Fruit fly (Drosophila melanogaster): ENCODE measurements around the gene CG42371.

The CG42371 gene

DNA sequence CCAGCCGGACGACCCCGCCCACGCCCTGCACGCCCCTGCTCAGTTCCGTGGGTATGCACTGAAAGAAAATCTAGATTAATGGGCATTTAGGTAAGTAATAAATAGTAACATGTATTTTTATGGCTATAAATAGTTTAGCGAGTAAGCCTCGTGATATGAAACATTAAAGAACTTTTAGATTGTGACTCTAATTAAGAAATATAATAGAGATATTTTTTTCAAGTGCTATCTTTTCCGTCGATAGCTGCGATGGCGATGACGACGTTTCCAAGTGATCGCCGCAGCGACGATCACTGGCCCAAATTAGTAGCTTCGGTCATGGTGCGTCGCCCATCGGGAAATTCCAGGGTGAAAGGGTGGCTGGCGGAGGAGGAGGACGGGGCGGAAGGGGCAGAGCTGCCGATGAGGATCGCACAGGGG, 36.9 kb downstream of the CG42371 start (continued):
- TF ChIP-seq CG13287 (GFP tag; IDR thresholded peaks at IDR 0.05; ENCODE audit: partially characterized antibody) (no peak), Myb (GFP tag; optimal IDR thresholded peaks at IDR 0.05) (peak; percentile 15), pan (optimal IDR thresholded peaks at IDR 0.05) (no peak), pan (GFP tag; optimal IDR thresholded peaks at IDR 0.05 in 1 of 2, IDR thresholded peaks at IDR 0.05 in 1 of 2) (peak in 1 of 2 experiments; percentile 91), ab (GFP tag; optimal IDR thresholded peaks at IDR 0.05) (peak; percentile 2), CG2120 (GFP tag; optimal IDR thresholded peaks at IDR 0.05) (peak; percentile 73), CG15696 (tag; optimal IDR thresholded peaks at IDR 0.05) (peak; percentile 85), CG9797 (GFP tag; optimal IDR thresholded peaks at IDR 0.05) (peak; percentile 29), CG10565 (GFP tag; optimal IDR thresholded peaks at IDR 0.05) (peak; percentile 42), CG1647 (GFP tag; optimal IDR thresholded peaks at IDR 0.05) (peak; percentile 80), CG3995 (GFP tag; optimal IDR thresholded peaks at IDR 0.05) (no peak), CG17568 (GFP tag; optimal IDR thresholded peaks at IDR 0.05) (peak; percentile 81), bsh (GFP tag; optimal IDR thresholded peaks at IDR 0.05) (peak; percentile 45 to 96), otp (GFP tag; IDR thresholded peaks at IDR 0.05) (peak; percentile 92), Ets97D (GFP tag; optimal IDR thresholded peaks at IDR 0.05) (peak; percentile 62), tap (tag; optimal IDR thresholded peaks at IDR 0.05) (peak; percentile 95), Mes4 (GFP tag; optimal IDR thresholded peaks at IDR 0.05) (peak; percentile 76), trh (GFP tag; optimal IDR thresholded peaks at IDR 0.05) (peak; percentile 72), Opbp (GFP tag; IDR thresholded peaks at IDR 0.05; ENCODE audit: partially characterized antibody) (no peak), slou (GFP tag; optimal IDR thresholded peaks at IDR 0.05) (peak; percentile 51), Deaf1 (tag; optimal IDR thresholded peaks at IDR 0.05) (peak; percentile 73), CG11247 (GFP tag; IDR thresholded peaks at IDR 0.05) (peak; percentile 67), CG14667 (GFP tag; IDR thresholded peaks at IDR 0.05) (peak; percentile 86), ems (GFP tag; optimal IDR thresholded peaks at IDR 0.05) (peak; percentile 84), Dp (GFP tag; optimal IDR thresholded peaks at IDR 0.05) (no peak), h (optimal IDR thresholded peaks at IDR 0.05) (no peak), toy (GFP tag; IDR thresholded peaks at IDR 0.05) (peak; percentile 45), CG11696 (GFP tag; IDR thresholded peaks at IDR 0.05) (peak; percentile 85), CG10543 (GFP tag; optimal IDR thresholded peaks at IDR 0.05) (peak; percentile 10), Fer3 (tag; optimal IDR thresholded peaks at IDR 0.05) (peak; percentile 88), CG3847 (GFP tag; IDR thresholded peaks at IDR 0.05) (peak; percentile 81), oc (tag; optimal IDR thresholded peaks at IDR 0.05) (peak; percentile 94), gem (tag; optimal IDR thresholded peaks at IDR 0.05) (peak; percentile 96), grn (GFP tag; optimal IDR thresholded peaks at IDR 0.05) (peak; percentile 29), CG3407 (GFP tag; optimal IDR thresholded peaks at IDR 0.05) (peak; percentile 84), CG12769 (tag; optimal IDR thresholded peaks at IDR 0.05) (peak; percentile 89), CG6791 (GFP tag; IDR thresholded peaks at IDR 0.05; ENCODE audit: partially characterized antibody) (no peak), fd64A (GFP tag; optimal IDR thresholded peaks at IDR 0.05) (peak; percentile 82), fru (optimal IDR thresholded peaks at IDR 0.05) (no peak), ken (GFP tag; IDR thresholded peaks at IDR 0.05) (peak; percentile 91), Dref (GFP tag; IDR thresholded peaks at IDR 0.05) (no peak), BEAF-32 (GFP tag; optimal IDR thresholded peaks at IDR 0.05) (no peak), CG18599 (GFP tag; optimal IDR thresholded peaks at IDR 0.05) (peak; percentile 89), Eip74EF (GFP tag; optimal IDR thresholded peaks at IDR 0.05) (peak in 1 of 2 experiments; percentile 92), CG9817 (tag; optimal IDR thresholded peaks at IDR 0.05) (peak; percentile 81), Ssrp (tag; optimal IDR thresholded peaks at IDR 0.05) (peak; percentile 93), CG3726 (GFP tag; IDR thresholded peaks at IDR 0.05) (peak; percentile 77; the same call in 2 of the 3 replicates), emc (GFP tag; optimal IDR thresholded peaks at IDR 0.05) (peak; percentile 17), CoRest (tag; optimal IDR thresholded peaks at IDR 0.05) (peak; percentile 86), gcm (GFP tag; optimal IDR thresholded peaks at IDR 0.05) (peak; percentile 93), CG42726 (GFP tag; IDR thresholded peaks at IDR 0.05; ENCODE audit: partially characterized antibody) (no peak)

Measured in whole organism, embryonic.